Fruit fly (Drosophila melanogaster) whole organism, embryonic: Measurements from ENCODE around the gene GCS2beta.

Source experiments
- ATbp ChIP-seq: fragments of 200-800 bp; sonication (Bioruptor generic); optimal IDR thresholded peaks from 2 replicates; lab custom pipeline; 2017; ENCODE audit warnings: missing biosample characterization, mild to moderate bottlenecking, missing genetic modification characterization, missing genetic modification reagents
- Ada2b ChIP-seq: fragments of 200-800 bp; sonication (Bioruptor generic); IDR thresholded peaks from 2 replicates; pipeline ENCODE4 v1.3.6; 2022; ENCODE audit warnings: missing biosample characterization, missing genetic modification characterization
- B-H1 ChIP-seq: fragments of 200-800 bp; sonication (Bioruptor generic); IDR thresholded peaks from 3 replicates; pipeline ENCODE4 v1.3.6; 2022; ENCODE audit warnings: missing biosample characterization, missing genetic modification characterization
- CG10147 ChIP-seq: fragments of 200-800 bp; sonication (Bioruptor generic); optimal IDR thresholded peaks from 2 replicates; lab custom pipeline; 2019; ENCODE audit warnings: missing biosample characterization, mild to moderate bottlenecking, missing genetic modification characterization, moderate library complexity
- CG10431 ChIP-seq: fragments of 200-800 bp; sonication (Bioruptor generic); optimal IDR thresholded peaks from 3 replicates; lab custom pipeline; 2018; ENCODE audit warnings: missing biosample characterization, mild to moderate bottlenecking, missing genetic modification characterization
- CG11093 ChIP-seq: fragments of 200-800 bp; sonication (Bioruptor generic); IDR thresholded peaks from 3 replicates; pipeline ENCODE4 v1.3.6; 2022; ENCODE audit warnings: missing biosample characterization, missing genetic modification characterization
- CG11695 ChIP-seq: fragments of 200-800 bp; sonication (Bioruptor generic); IDR thresholded peaks from 3 replicates; pipeline ENCODE4 v1.3.6; 2022; ENCODE audit warnings: missing biosample characterization, missing genetic modification characterization
- CG13123 ChIP-seq: fragments of 200-800 bp; sonication (Bioruptor generic); optimal IDR thresholded peaks from 2 replicates; lab custom pipeline; 2016; ENCODE audit warnings: missing biosample characterization, missing genetic modification characterization
- CG15269 ChIP-seq: fragments of 200-800 bp; sonication (Bioruptor generic); optimal IDR thresholded peaks from 2 replicates; lab custom pipeline; 2018; ENCODE audit warnings: missing biosample characterization, mild to moderate bottlenecking, missing genetic modification characterization, moderate library complexity
- CG1529 ChIP-seq: fragments of 200-800 bp; sonication (Bioruptor generic); optimal IDR thresholded peaks from 3 replicates; lab custom pipeline; 2018; ENCODE audit warnings: missing biosample characterization, missing genetic modification characterization
- CG15479 ChIP-seq: fragments of 200-800 bp; sonication (Bioruptor generic); optimal IDR thresholded peaks from 3 replicates; lab custom pipeline; 2019; ENCODE audit warnings: missing biosample characterization, mild to moderate bottlenecking, missing genetic modification characterization, moderate library complexity
- CG18619 ChIP-seq: fragments of 200-800 bp; sonication (Bioruptor generic); optimal IDR thresholded peaks from 3 replicates; lab custom pipeline; 2017; ENCODE audit warnings: missing biosample characterization, mild to moderate bottlenecking, missing genetic modification characterization
- CG18764 ChIP-seq: fragments of 200-800 bp; sonication (Bioruptor generic); optimal IDR thresholded peaks from 3 replicates; lab custom pipeline; 2016; ENCODE audit warnings: missing biosample characterization, missing genetic modification characterization
- CG2129 ChIP-seq: fragments of 200-800 bp; sonication (Bioruptor generic); IDR thresholded peaks from 2 replicates; pipeline ENCODE4 v1.3.6; 2022; ENCODE audit warnings: missing biosample characterization, missing genetic modification characterization; ENCODE audit not compliant: partially characterized antibody
- CG2712 ChIP-seq: fragments of 200-800 bp; optimal IDR thresholded peaks from 3 replicates; lab custom pipeline; 2019; ENCODE audit warnings: missing biosample characterization, mild to moderate bottlenecking, missing genetic modification characterization, moderate library complexity
- CG6791 ChIP-seq: fragments of 200-800 bp; sonication (Bioruptor generic); IDR thresholded peaks from 3 replicates; pipeline ENCODE4 v1.3.6; 2022; ENCODE audit warnings: missing biosample characterization, missing genetic modification characterization; ENCODE audit not compliant: partially characterized antibody
- CG9797 ChIP-seq: fragments of 200-800 bp; sonication (Bioruptor generic); optimal IDR thresholded peaks from 3 replicates; lab custom pipeline; 2018; ENCODE audit warnings: missing biosample characterization, mild to moderate bottlenecking, missing genetic modification characterization
- Chrac-16 ChIP-seq: fragments of 200-800 bp; sonication (Bioruptor generic); optimal IDR thresholded peaks from 3 replicates; lab custom pipeline; 2016; ENCODE audit warnings: missing biosample characterization, missing genetic modification characterization
- Drgx ChIP-seq: fragments of 200-800 bp; sonication (Bioruptor generic); IDR thresholded peaks from 2 replicates; pipeline ENCODE4 v1.3.6; 2022; ENCODE audit warnings: missing biosample characterization, missing genetic modification characterization
- Ets65A ChIP-seq: fragments of 200-800 bp; sonication (Bioruptor generic); peaks from one replicate; lab custom pipeline; 2016; ENCODE audit warnings: missing biosample characterization, missing genetic modification characterization
- Hr51 ChIP-seq, 2 experiments: fragments of 200-800 bp; sonication (Bioruptor generic); optimal IDR thresholded peaks; 2 replicates in 1 of 2; 3 replicates in 1 of 2; lab custom pipeline; 2016 to 2018; ENCODE audit warnings: missing biosample characterization in 2 of 2, missing genetic modification characterization in 2 of 2, mild to moderate bottlenecking in 1 of 2, moderate library complexity in 1 of 2
- Ptx1 ChIP-seq: fragments of 200-800 bp; sonication (Bioruptor generic); IDR thresholded peaks from 2 replicates; pipeline ENCODE4 v1.3.6; 2022; ENCODE audit warnings: missing biosample characterization, missing genetic modification characterization
- Sox102F ChIP-seq: fragments of 200-800 bp; sonication (Bioruptor generic); optimal IDR thresholded peaks from 2 replicates; lab custom pipeline; 2018; ENCODE audit warnings: missing biosample characterization, mild to moderate bottlenecking, missing genetic modification characterization, moderate library complexity
- Spps ChIP-seq: fragments of 200-800 bp; sonication (Bioruptor generic); optimal IDR thresholded peaks from 2 replicates; lab custom pipeline; 2018; ENCODE audit warnings: missing biosample characterization, mild to moderate bottlenecking, missing genetic modification characterization
- Sry-δ ChIP-seq: fragments of 200-800 bp; sonication (Bioruptor generic); optimal IDR thresholded peaks from 2 replicates; lab custom pipeline; 2016; ENCODE audit warnings: missing biosample characterization, missing genetic modification characterization
- Ssrp ChIP-seq: fragments of 200-800 bp; sonication (Bioruptor generic); optimal IDR thresholded peaks from 2 replicates; lab custom pipeline; 2018; ENCODE audit warnings: missing biosample characterization, mild to moderate bottlenecking, missing genetic modification characterization, moderate library complexity
- Tbp ChIP-seq: fragments of >200 bp; optimal IDR thresholded peaks from 2 replicates; lab custom pipeline; 2018; ENCODE audit warnings: missing biosample characterization, missing genetic modification characterization
- bsh ChIP-seq, 2 experiments: fragments of 200-800 bp; sonication (Bioruptor generic); optimal IDR thresholded peaks; 2 replicates each; lab custom pipeline; 2017 to 2018; ENCODE audit warnings: mild to moderate bottlenecking in 2 of 2, missing biosample characterization in 2 of 2, missing genetic modification characterization in 2 of 2, moderate library complexity in 1 of 2
- crc ChIP-seq: fragments of 200-800 bp; sonication (Bioruptor generic); optimal IDR thresholded peaks from 2 replicates; lab custom pipeline; 2016; ENCODE audit warnings: missing biosample characterization, missing genetic modification characterization
- exex ChIP-seq: fragments of 200-800 bp; sonication (Bioruptor generic); optimal IDR thresholded peaks from 4 replicates; lab custom pipeline; 2018; ENCODE audit warnings: missing biosample characterization, mild to moderate bottlenecking, missing genetic modification characterization, moderate library complexity
- fru ChIP-seq: fragments of >200 bp; optimal IDR thresholded peaks from 2 replicates; lab custom pipeline; 2017
- gem ChIP-seq: fragments of 200-800 bp; sonication (Bioruptor generic); optimal IDR thresholded peaks from 2 replicates; lab custom pipeline; 2019; ENCODE audit warnings: missing biosample characterization, mild to moderate bottlenecking, missing genetic modification characterization, moderate library complexity
- hkb ChIP-seq, 2 experiments: fragments of 200-800 bp in 1 of 2; fragments of >200 bp in 1 of 2; sonication (Bioruptor generic) in 1 of 2; IDR thresholded peaks in 1 of 2; optimal IDR thresholded peaks in 1 of 2; 2 replicates each; pipeline versions ENCODE4 v1.3.6 to Lab custom; 2017 to 2022; ENCODE audit warnings: missing biosample characterization in 1 of 2, missing genetic modification characterization in 1 of 2
- hth ChIP-seq: fragments of >200 bp; optimal IDR thresholded peaks from 2 replicates; lab custom pipeline; 2017; ENCODE audit warnings: inconsistent platforms
- lab ChIP-seq: fragments of 200-800 bp; sonication (Bioruptor generic); optimal IDR thresholded peaks from 3 replicates; lab custom pipeline; 2017; ENCODE audit warnings: missing biosample characterization, missing genetic modification characterization, mild to moderate bottlenecking, moderate library complexity, missing genetic modification reagents
- org-1 ChIP-seq: fragments of 200-800 bp; sonication (Bioruptor generic); optimal IDR thresholded peaks from 2 replicates; lab custom pipeline; 2017; ENCODE audit warnings: missing biosample characterization, missing genetic modification characterization
- prd ChIP-seq, 3 experiments: fragments of >200 bp in 2 of 3; fragments of 200-800 bp in 1 of 3; sonication (Bioruptor generic) in 1 of 3; optimal IDR thresholded peaks in 2 of 3; IDR thresholded peaks in 1 of 3; 2 replicates in 2 of 3; 3 replicates in 1 of 3; pipeline versions ENCODE4 v1.3.6 to Lab custom; 2017 to 2022; ENCODE audit warnings: missing biosample characterization in 1 of 3, missing genetic modification characterization in 1 of 3
- row ChIP-seq: fragments of 200-800 bp; sonication (Bioruptor generic); IDR thresholded peaks from 3 replicates; pipeline ENCODE4 v1.3.6; 2022; ENCODE audit warnings: missing biosample characterization, missing genetic modification characterization
- unpg ChIP-seq: fragments of 200-800 bp; sonication (Bioruptor generic); optimal IDR thresholded peaks from 3 replicates; lab custom pipeline; 2018; ENCODE audit warnings: missing biosample characterization, mild to moderate bottlenecking, missing genetic modification characterization, moderate library complexity
- vnd ChIP-seq: fragments of 200-800 bp; sonication (Bioruptor generic); IDR thresholded peaks from 3 replicates; pipeline ENCODE4 v1.3.6; 2022; ENCODE audit warnings: missing biosample characterization, missing genetic modification characterization; ENCODE audit not compliant: partially characterized antibody

GCS2beta gene

DNA sequence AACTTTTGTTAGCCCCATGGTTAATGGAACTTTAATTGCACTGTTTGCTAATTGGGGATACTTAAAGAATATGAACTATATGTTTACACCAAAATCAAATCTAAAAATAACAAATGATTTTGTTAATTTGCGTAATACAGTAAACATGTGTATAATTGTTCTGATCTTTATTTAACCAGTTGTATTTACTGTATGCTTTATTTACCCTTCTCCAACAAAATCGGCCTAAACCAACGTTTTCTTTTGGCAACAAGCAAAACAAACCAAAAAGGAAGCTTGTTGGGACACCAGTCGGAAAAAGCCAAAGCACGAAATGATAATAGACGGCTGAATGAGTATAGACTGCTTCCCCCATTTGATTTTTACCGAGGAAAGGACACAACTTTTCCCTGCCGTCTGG, 13.5 kb downstream of the GCS2beta start (continued):
- TF ChIP-seq org-1 (GFP tag; lab: Kevin White, UChicago) (peak; percentile 61), CG2712 (tag; lab: Kevin White, UChicago) (no peak), CG6791 (GFP tag; lab: Robert Waterston, UW) (no peak), CG15479 (GFP tag; lab: Kevin White, UChicago) (no peak), CG1529 (GFP tag; lab: Kevin White, UChicago) (no peak), CG11695 (GFP tag; lab: Robert Waterston, UW) (0 out of 3 replicates have a peak, but pooled peaks have one; percentile 44), CG11093 (GFP tag; lab: Robert Waterston, UW) (no peak), CG18619 (peak; percentile 68), CG10431 (GFP tag; lab: Kevin White, UChicago) (no peak), vnd (no peak), Chrac-16 (no peak), Sry-δ (GFP tag; lab: Kevin White, UChicago) (peak; percentile 14), CG13123 (GFP tag; lab: Kevin White, UChicago) (no peak), CG2129 (GFP tag; lab: Robert Waterston, UW) (no peak), crc (GFP tag; lab: Kevin White, UChicago) (peak; percentile 60), exex (peak; percentile 33), hth (lab: Kevin White, UChicago) (no peak), ATbp (GFP tag; lab: Kevin White, UChicago) (no peak), Ssrp (tag; lab: Kevin White, UChicago) (no peak), CG10147 (GFP tag; lab: Kevin White, UChicago) (peak; percentile 59), hkb (optimal IDR thresholded peaks at IDR 0.05; lab: Kevin White, UChicago) (no peak), hkb (GFP tag; IDR thresholded peaks at IDR 0.05; lab: Robert Waterston, UW) (peak; percentile 65)
- TF ChIP-seq, all 482 proteins: peak for 145

DNA sequence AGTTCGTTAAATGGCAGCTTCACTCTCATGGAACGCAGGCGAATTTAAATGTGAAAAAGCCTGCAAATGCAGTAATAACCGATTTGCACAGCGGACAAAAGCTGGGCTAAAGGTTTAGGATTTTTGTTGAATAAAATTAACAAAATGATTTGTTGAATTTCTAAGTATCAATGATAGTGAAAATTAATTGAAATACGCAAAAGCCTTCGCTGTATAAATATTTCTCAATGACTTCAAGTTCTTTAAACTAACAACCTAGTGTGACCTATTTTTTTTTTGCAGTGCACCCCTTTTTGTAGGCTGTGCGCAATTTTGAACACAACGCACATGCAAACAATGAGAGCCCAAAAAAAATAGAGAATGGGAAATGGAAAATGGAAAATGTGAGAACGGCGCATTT, 17.2 kb downstream of the GCS2beta start:
- TF ChIP-seq fru (lab: Kevin White, UChicago): no peak
- peak in 1 of 2 experiments; percentile 26 for TF ChIP-seq Hr51 (GFP tag; optimal IDR thresholded peaks at IDR 0.05; lab: Kevin White, UChicago)
- no peak for TF ChIP-seq Spps (tag; lab: Kevin White, UChicago)
- 0 out of 2 replicates have a peak, but pooled peaks have one; percentile 9 for TF ChIP-seq Ptx1 (GFP tag; lab: Robert Waterston, UW)
- TF ChIP-seq row (GFP tag; lab: Robert Waterston, UW): peak; percentile 14; the same call in 1 of the 3 replicates
- TF ChIP-seq Drgx: peak; percentile 11; the same call in 1 of the 2 replicates
- no peak for TF ChIP-seq CG15269 (tag; lab: Kevin White, UChicago)
- TF ChIP-seq Ets65A (GFP tag; lab: Kevin White, UChicago): peak; percentile 74
- no peak for TF ChIP-seq CG9797 (GFP tag; lab: Kevin White, UChicago)
- TF ChIP-seq lab (GFP tag; lab: Kevin White, UChicago): peak; percentile 30
- peak; percentile 2 for TF ChIP-seq unpg (GFP tag; lab: Kevin White, UChicago)
- TF ChIP-seq gem (tag; lab: Kevin White, UChicago): peak; percentile 30
- TF ChIP-seq Tbp (GFP tag; lab: Kevin White, UChicago): no peak
- no peak for TF ChIP-seq prd (optimal IDR thresholded peaks at IDR 0.05; lab: Kevin White, UChicago)
- TF ChIP-seq prd (GFP tag; IDR thresholded peaks at IDR 0.05; lab: Robert Waterston, UW): peak; percentile 24; the same call in 1 of the 3 replicates
- no peak for TF ChIP-seq CG18764 (GFP tag; lab: Kevin White, UChicago)
- TF ChIP-seq bsh (GFP tag; optimal IDR thresholded peaks at IDR 0.05; lab: Kevin White, UChicago): peak in 1 of 2 experiments; percentile 30
- TF ChIP-seq Ada2b (GFP tag; lab: Robert Waterston, UW): peak; percentile 19; the same call in 1 of the 2 replicates
- TF ChIP-seq Sox102F (GFP tag; lab: Kevin White, UChicago): peak; percentile 39
- no peak for TF ChIP-seq B-H1 (GFP tag; lab: Robert Waterston, UW)
